Worm (Caenorhabditis elegans) whole organism, L4/young adult: ENCODE measurements around the gene Y69H2.3.

Experiments
- W03F9.2 ChIP-seq: fragments of 150-350 bp; optimal IDR thresholded peaks from 2 replicates; lab custom pipeline; 2014; ENCODE audit warnings: missing biosample characterization, missing genetic modification characterization
- dao-5 ChIP-seq: sonication (generic microtip); optimal IDR thresholded peaks from 2 replicates; lab custom pipeline; 2016; ENCODE audit warnings: missing genotype, missing genetic modification characterization, moderate library complexity, missing compliant biosample characterization
- him-1 ChIP-seq: sonication (generic microtip); optimal IDR thresholded peaks from 2 replicates; lab custom pipeline; 2016; ENCODE audit warnings: missing genotype, missing genetic modification reagents, missing genetic modification characterization, missing compliant biosample characterization

ce11 chrV:18644258-18644657 is 19.7 kb downstream of the Y69H2.3 start:
- TF ChIP-seq W03F9.2: no peak
- TF ChIP-seq him-1: no peak
- no peak for TF ChIP-seq dao-5 (tag; lab: Kevin White, UChicago)
